Worm (Caenorhabditis elegans) whole organism, late embryonic: ENCODE measurements around the gene tps-2.

ENCODE experiments used
- ceh-22 ChIP-seq: sonication (generic microtip); optimal IDR thresholded peaks from 2 replicates; lab custom pipeline; 2017; ENCODE audit warnings: missing biosample characterization, missing genetic modification characterization
- ceh-34 ChIP-seq: sonication (generic microtip); optimal IDR thresholded peaks from 2 replicates; lab custom pipeline; 2016; ENCODE audit warnings: mild to moderate bottlenecking, missing genetic modification characterization, missing compliant biosample characterization
- elt-4 ChIP-seq: sonication (generic microtip); optimal IDR thresholded peaks from 2 replicates; lab custom pipeline; 2016; ENCODE audit warnings: missing genetic modification characterization, missing compliant biosample characterization
- eyg-1 ChIP-seq: sonication (generic microtip); optimal IDR thresholded peaks from 2 replicates; lab custom pipeline; 2016; ENCODE audit warnings: missing genotype, missing genetic modification characterization, missing compliant biosample characterization
- fax-1 ChIP-seq: sonication (generic microtip); optimal IDR thresholded peaks from 2 replicates; lab custom pipeline; 2016; ENCODE audit warnings: missing genotype, missing genetic modification characterization, missing compliant biosample characterization
- hlh-15 ChIP-seq: sonication (generic microtip); optimal IDR thresholded peaks from 2 replicates; lab custom pipeline; 2016; ENCODE audit warnings: missing genetic modification characterization, missing compliant biosample characterization
- madf-2 ChIP-seq: sonication (generic microtip); optimal IDR thresholded peaks from 2 replicates; lab custom pipeline; 2017; ENCODE audit warnings: missing genetic modification characterization, missing compliant biosample characterization
- mec-3 ChIP-seq: sonication (generic microtip); optimal IDR thresholded peaks from 2 replicates; lab custom pipeline; 2016; ENCODE audit warnings: borderline replicate concordance, missing genetic modification characterization, missing compliant biosample characterization
- nhr-11 ChIP-seq: fragments of 150-350 bp; optimal IDR thresholded peaks from 2 replicates; lab custom pipeline; 2014; ENCODE audit warnings: missing biosample characterization, missing genetic modification characterization
- pag-3 ChIP-seq: sonication (generic microtip); optimal IDR thresholded peaks from 2 replicates; lab custom pipeline; 2016; ENCODE audit warnings: missing compliant biosample characterization, missing genetic modification characterization, borderline replicate concordance
- sox-4 ChIP-seq: sonication (generic microtip); optimal IDR thresholded peaks from 2 replicates; lab custom pipeline; 2017; ENCODE audit warnings: mild to moderate bottlenecking, missing genetic modification characterization, inconsistent platforms, missing compliant biosample characterization
- unc-86 ChIP-seq: sonication (generic microtip); optimal IDR thresholded peaks from 2 replicates; lab custom pipeline; 2016; ENCODE audit warnings: missing genetic modification characterization, missing compliant biosample characterization

- TF ChIP-seq madf-2 (tag; lab: Kevin White, UChicago) (no peak), eyg-1 (tag; lab: Kevin White, UChicago) (no peak), sox-4 (no peak), ceh-34 (tag; lab: Kevin White, UChicago) (no peak), unc-86 (no peak), ceh-22 (tag; lab: Kevin White, UChicago) (no peak), pag-3 (no peak), elt-4 (no peak), nhr-11 (no peak), fax-1 (tag; lab: Kevin White, UChicago) (no peak), mec-3 (tag; lab: Kevin White, UChicago) (no peak), hlh-15 (tag; lab: Kevin White, UChicago) (no peak)
Observed at ce11 chrII:14602735-14603134, 2.0 kb downstream of the tps-2 start.
